Worm (Caenorhabditis elegans) whole organism, L4/young adult: Measurements from ENCODE around the gene Y44A6D.7.

Source experiments
- W03F9.2 ChIP-seq: fragments of 150-350 bp; optimal IDR thresholded peaks from 2 replicates; lab custom pipeline; 2014; ENCODE audit warnings: missing biosample characterization, missing genetic modification characterization
- him-1 ChIP-seq: sonication (generic microtip); optimal IDR thresholded peaks from 2 replicates; lab custom pipeline; 2016; ENCODE audit warnings: missing genotype, missing genetic modification reagents, missing genetic modification characterization, missing compliant biosample characterization

DNA sequence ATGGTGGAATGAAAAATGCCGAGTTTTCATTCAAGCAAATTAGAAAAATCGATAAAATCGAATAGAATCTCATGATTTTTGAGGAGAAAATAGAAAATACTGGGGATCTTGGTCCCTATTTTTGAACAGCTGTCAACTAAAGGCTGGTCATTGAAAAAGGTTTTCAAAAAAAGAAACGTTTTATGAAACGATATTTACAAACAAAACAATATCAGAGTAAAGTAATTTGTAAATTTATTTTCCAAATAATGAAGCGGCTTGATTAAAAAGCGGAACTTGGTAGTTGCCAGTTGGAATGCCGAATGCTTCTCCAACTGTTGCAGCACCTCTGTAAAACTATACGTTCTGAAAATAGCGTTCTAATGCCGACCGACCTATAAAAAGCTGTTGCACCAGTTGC, 40.9 kb upstream of the Y44A6D.7 start, which contains the start of gene F38A6.5:
- TF ChIP-seq him-1 (tag; lab: Kevin White, UChicago) (no peak), W03F9.2 (tag; lab: Kevin White, UChicago) (no peak)
